Worm (Caenorhabditis elegans) whole organism, young adult: ENCODE data around the gene srx-73.
A peak's percentile ranks its signal among the peaks of the same experiment; 100 is the strongest.

ENCODE experiments used
- B0261.1 ChIP-seq: sonication (generic microtip); optimal IDR thresholded peaks from 2 replicates; lab custom pipeline; 2016; ENCODE audit warnings: mild to moderate bottlenecking, missing genetic modification characterization, moderate library complexity, missing compliant biosample characterization
- C06A6.2 ChIP-seq: fragments of 200-800 bp; sonication (Bioruptor generic); conservative IDR thresholded peaks from 2 replicates; pipeline ENCODE4 v1.3.6; 2022; ENCODE audit warnings: missing genetic modification characterization, missing compliant biosample characterization
- C17E4.6 ChIP-seq: fragments of 200-800 bp; sonication (Bioruptor generic); IDR thresholded peaks from 2 replicates; pipeline ENCODE4 v1.3.6; 2022; ENCODE audit warnings: missing genetic modification reagents, missing genetic modification characterization, missing compliant biosample characterization
- F22D6.2 ChIP-seq: sonication (generic microtip); optimal IDR thresholded peaks from 2 replicates; lab custom pipeline; 2016; ENCODE audit warnings: mild to moderate bottlenecking, missing genetic modification characterization, missing compliant biosample characterization
- F23B12.7 ChIP-seq: sonication (generic microtip); optimal IDR thresholded peaks from 2 replicates; lab custom pipeline; 2017; ENCODE audit warnings: missing genetic modification characterization, mild to moderate bottlenecking, missing compliant biosample characterization, antibody characterized with exemption, moderate library complexity; ENCODE audit not compliant: insufficient read depth
- K11D2.4 ChIP-seq: fragments of 200-800 bp; sonication (Bioruptor generic); IDR thresholded peaks from 2 replicates; pipeline ENCODE4 v1.3.6; 2022; ENCODE audit warnings: missing genetic modification reagents, missing genetic modification characterization, missing compliant biosample characterization
- T07F8.4 ChIP-seq: sonication (generic microtip); optimal IDR thresholded peaks from 2 replicates; lab custom pipeline; 2016; ENCODE audit warnings: mild to moderate bottlenecking, missing genetic modification characterization, moderate library complexity, missing compliant biosample characterization
- Y79H2A.3 ChIP-seq: fragments of 200-800 bp; sonication (Bioruptor generic); conservative IDR thresholded peaks from 2 replicates; pipeline ENCODE4 v1.3.6; 2022; ENCODE audit warnings: missing genetic modification reagents, missing genetic modification characterization, missing compliant biosample characterization
- atf-7 ChIP-seq: sonication (generic microtip); optimal IDR thresholded peaks from 2 replicates; lab custom pipeline; 2017; ENCODE audit warnings: mild to moderate bottlenecking, missing genetic modification characterization, missing compliant biosample characterization
- attf-5 ChIP-seq: fragments of 200-800 bp; sonication (Bioruptor generic); optimal IDR thresholded peaks from 2 replicates; lab custom pipeline; 2018; ENCODE audit warnings: mild to moderate bottlenecking, missing genetic modification characterization, missing compliant biosample characterization
- attf-6 ChIP-seq: fragments of 200-800 bp; sonication (Bioruptor generic); IDR thresholded peaks from 2 replicates; pipeline ENCODE4 v1.3.6; 2022; ENCODE audit warnings: missing genetic modification reagents, missing genetic modification characterization, missing compliant biosample characterization
- ceh-40 ChIP-seq: fragments of 200-800 bp; sonication (Bioruptor generic); IDR thresholded peaks from 2 replicates; pipeline ENCODE4 v1.3.6; 2022; ENCODE audit warnings: missing genetic modification characterization, missing compliant biosample characterization
- dpff-1 ChIP-seq: sonication (generic microtip); optimal IDR thresholded peaks from 2 replicates; lab custom pipeline; 2017; ENCODE audit warnings: mild to moderate bottlenecking, missing genetic modification characterization, missing compliant biosample characterization
- egrh-3 ChIP-seq: fragments of 200-800 bp; sonication (Bioruptor generic); IDR thresholded peaks from 2 replicates; pipeline ENCODE4 v1.3.6; 2022; ENCODE audit warnings: missing genetic modification reagents, missing genetic modification characterization, missing compliant biosample characterization
- ekl-4 ChIP-seq: fragments of 200-800 bp; sonication (Bioruptor generic); IDR thresholded peaks from 2 replicates; pipeline ENCODE4 v1.3.6; 2022; ENCODE audit warnings: missing genetic modification reagents, missing genetic modification characterization, missing compliant biosample characterization
- ets-4 ChIP-seq: fragments of 200-800 bp; sonication (Bioruptor generic); optimal IDR thresholded peaks from 2 replicates; lab custom pipeline; 2018; ENCODE audit warnings: mild to moderate bottlenecking, missing genetic modification characterization, missing compliant biosample characterization
- hlh-26 ChIP-seq: fragments of 200-800 bp; sonication (Bioruptor generic); conservative IDR thresholded peaks from 2 replicates; pipeline ENCODE4 v1.3.6; 2022; ENCODE audit warnings: missing genetic modification reagents, missing genetic modification characterization, missing compliant biosample characterization
- hmg-1.2 ChIP-seq: fragments of 200-800 bp; sonication (Bioruptor generic); IDR thresholded peaks from 2 replicates; pipeline ENCODE4 v1.3.6; 2022; ENCODE audit warnings: missing genetic modification reagents, missing genetic modification characterization, missing compliant biosample characterization
- hsf-1 ChIP-seq: fragments of 200-800 bp; sonication (Bioruptor generic); IDR thresholded peaks from 2 replicates; pipeline ENCODE4 v1.3.6; 2022; ENCODE audit warnings: missing genetic modification reagents, missing genetic modification characterization, missing compliant biosample characterization
- lin-35 ChIP-seq, 3 experiments: fragments of 150-350 bp in 2 of 3; sonication (generic microtip) in 1 of 3; optimal IDR thresholded peaks; 2 replicates each; lab custom pipeline; 2014 to 2018; ENCODE audit warnings: missing biosample characterization in 3 of 3, missing genetic modification characterization in 3 of 3, missing genetic modification reagents in 3 of 3
- lin-40 ChIP-seq: sonication (generic microtip); optimal IDR thresholded peaks from 2 replicates; lab custom pipeline; 2016; ENCODE audit warnings: missing genetic modification characterization, mild to moderate bottlenecking, missing compliant biosample characterization, missing genotype, missing genetic modification reagents
- lsl-1 ChIP-seq: fragments of 200-800 bp; sonication (Bioruptor generic); optimal IDR thresholded peaks from 2 replicates; lab custom pipeline; 2018; ENCODE audit warnings: mild to moderate bottlenecking, missing genetic modification characterization, moderate library complexity, missing compliant biosample characterization
- madf-8 ChIP-seq: fragments of 200-800 bp; sonication (Bioruptor generic); conservative IDR thresholded peaks from 2 replicates; pipeline ENCODE4 v1.3.6; 2022; ENCODE audit warnings: missing genetic modification reagents, missing genetic modification characterization, missing compliant biosample characterization
- mxl-1 ChIP-seq: sonication (generic microtip); optimal IDR thresholded peaks from 2 replicates; lab custom pipeline; 2016; ENCODE audit warnings: missing genetic modification characterization, missing compliant biosample characterization
- nhr-120 ChIP-seq: fragments of 200-800 bp; sonication (Bioruptor generic); IDR thresholded peaks from 2 replicates; pipeline ENCODE4 v1.3.6; 2022; ENCODE audit warnings: missing genetic modification characterization, missing compliant biosample characterization
- nhr-179 ChIP-seq: sonication (generic microtip); optimal IDR thresholded peaks from 2 replicates; lab custom pipeline; 2016; ENCODE audit warnings: mild to moderate bottlenecking, missing genetic modification characterization, missing compliant biosample characterization
- nhr-27 ChIP-seq: fragments of 200-800 bp; sonication (Bioruptor generic); optimal IDR thresholded peaks from 2 replicates; lab custom pipeline; 2018; ENCODE audit warnings: mild to moderate bottlenecking, missing genetic modification characterization, moderate library complexity, missing compliant biosample characterization
- rec-8 ChIP-seq, 2 experiments: sonication (generic microtip); optimal IDR thresholded peaks; 2 replicates each; lab custom pipeline; 2016; ENCODE audit warnings: mild to moderate bottlenecking in 2 of 2, missing genetic modification characterization in 2 of 2, missing genetic modification reagents in 2 of 2, missing genotype in 2 of 2, missing biosample characterization in 1 of 2, missing compliant biosample characterization in 1 of 2, moderate library complexity in 1 of 2
- repo-1 ChIP-seq: sonication (generic microtip); optimal IDR thresholded peaks from 2 replicates; lab custom pipeline; 2017; ENCODE audit warnings: mild to moderate bottlenecking, missing genetic modification characterization, missing compliant biosample characterization
- snpc-4 ChIP-seq, 5 experiments: fragments of 150-350 bp in 1 of 5; sonication (generic microtip) in 4 of 5; optimal IDR thresholded peaks; 2 replicates each; lab custom pipeline; 2014 to 2018; ENCODE audit warnings: missing genetic modification characterization in 5 of 5, missing biosample characterization in 3 of 5, antibody characterized with exemption in 2 of 5, mild to moderate bottlenecking in 2 of 5, missing compliant biosample characterization in 2 of 5, missing genotype in 2 of 5, moderate library complexity in 2 of 5, missing genetic modification reagents in 1 of 5
- ztf-6 ChIP-seq: fragments of 200-800 bp; sonication (Bioruptor generic); IDR thresholded peaks from 2 replicates; pipeline ENCODE4 v1.3.6; 2022; ENCODE audit warnings: missing genetic modification reagents, missing genetic modification characterization, missing compliant biosample characterization

Gene srx-73

ce11 chrV:4674506-4674905 lies 9.0 kb upstream of the srx-73 start, which contains the start of gene K03B4.8:
Gene K03B4.8 (minus strand): TSS chrV:4674606.
- TF ChIP-seq lsl-1 (GFP tag; lab: Kevin White, UChicago) (no peak), dpff-1 (tag; lab: Kevin White, UChicago) (no peak), ztf-6 (GFP tag; lab: Robert Waterston, UW) (no peak), mxl-1 (tag; lab: Kevin White, UChicago) (no peak), ets-4 (no peak), lin-40 (tag; lab: Kevin White, UChicago) (no peak), snpc-4 (GFP tag; optimal IDR thresholded peaks at IDR 0.05; lab: Kevin White, UChicago) (no peak), snpc-4 (tag; optimal IDR thresholded peaks at IDR 0.05; lab: Kevin White, UChicago) (no peak), nhr-120 (GFP tag; lab: Robert Waterston, UW) (no peak), madf-8 (GFP tag; lab: Robert Waterston, UW) (no peak), F23B12.7 (tag; lab: Kevin White, UChicago) (no peak), nhr-27 (tag; lab: Kevin White, UChicago) (no peak), hmg-1.2 (no peak), nhr-179 (no peak), ceh-40 (GFP tag; lab: Robert Waterston, UW) (no peak), atf-7 (tag; lab: Kevin White, UChicago) (no peak), attf-6 (GFP tag; lab: Robert Waterston, UW) (no peak)

ce11 chrV:4672487-4672886 lies 6.9 kb upstream of the srx-73 start, which contains the start of gene K03B4.9:
Gene K03B4.9 (minus strand): TSS chrV:4672587.
- no peak for TF ChIP-seq attf-5 (GFP tag; lab: Kevin White, UChicago)
- TF ChIP-seq Y79H2A.3 (GFP tag; lab: Robert Waterston, UW) = no peak
- TF ChIP-seq F22D6.2 (tag; lab: Kevin White, UChicago) = no peak
- TF ChIP-seq hlh-26 (GFP tag; lab: Robert Waterston, UW) = no peak
- TF ChIP-seq, all 124 proteins: peak for 0

DNA sequence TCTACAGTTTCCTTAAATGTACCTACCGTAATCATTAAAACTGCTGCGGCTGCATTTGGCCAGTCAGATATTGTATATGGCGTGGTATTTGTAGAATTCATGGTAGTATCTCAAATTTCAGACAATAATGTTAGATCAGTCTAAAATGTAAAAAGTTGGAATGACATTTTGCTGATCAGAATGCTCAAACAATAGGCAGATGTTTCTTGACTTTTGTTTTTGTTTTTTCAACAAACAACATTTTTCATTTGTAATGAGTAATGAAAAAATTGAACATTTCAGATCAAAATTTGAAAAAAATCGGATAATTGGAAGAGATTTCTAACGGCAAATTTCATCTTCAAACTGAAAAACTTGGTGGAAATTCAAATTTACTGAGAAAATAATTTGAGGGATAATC lies 3.1 kb upstream of the srx-73 start, which contains the start of gene srx-77:
TSS of gene srx-77 (minus strand) at position 101 of the 400 bp plus-strand sequence.
- no peak for TF ChIP-seq hsf-1 (GFP tag; lab: Robert Waterston, UW)
- TF ChIP-seq ceh-40 (GFP tag; lab: Robert Waterston, UW) = no peak
- no peak for TF ChIP-seq repo-1 (tag; lab: Kevin White, UChicago)
- no peak for TF ChIP-seq ekl-4 (GFP tag; lab: Robert Waterston, UW)
- TF ChIP-seq T07F8.4 (tag; lab: Kevin White, UChicago) = no peak
- no peak for TF ChIP-seq lin-35 (GFP tag; optimal IDR thresholded peaks at IDR 0.05; lab: Kevin White, UChicago)
- TF ChIP-seq B0261.1 (tag; lab: Kevin White, UChicago) = no peak
- TF ChIP-seq ets-4 = no peak
- TF ChIP-seq dpff-1 (tag; lab: Kevin White, UChicago) = no peak
- TF ChIP-seq C17E4.6 (GFP tag; lab: Robert Waterston, UW) = no peak
- no peak for TF ChIP-seq rec-8 (tag; optimal IDR thresholded peaks at IDR 0.05; lab: Kevin White, UChicago)
- no peak for TF ChIP-seq snpc-4 (GFP tag; optimal IDR thresholded peaks at IDR 0.05; lab: Kevin White, UChicago)
- TF ChIP-seq snpc-4 (tag; optimal IDR thresholded peaks at IDR 0.05; lab: Kevin White, UChicago) = no peak

- TF ChIP-seq egrh-3 = peak; percentile 29; the same call in 1 of the 2 replicates
- TF ChIP-seq C06A6.2 (GFP tag; lab: Robert Waterston, UW) = no peak
- TF ChIP-seq K11D2.4 = 0 out of 2 replicates have a peak, but pooled peaks have one; percentile 27
These were observed 1.5 kb upstream of the srx-73 start for ce11 chrV:4667062-4667461.
